Worm (Caenorhabditis elegans) whole organism, early embryonic: ENCODE results near the gene btb-20.

Experiments used
- B0310.2 ChIP-seq: sonication (generic microtip); optimal IDR thresholded peaks from 2 replicates; lab custom pipeline; 2016; ENCODE audit warnings: mild to moderate bottlenecking, missing genetic modification characterization, missing compliant biosample characterization
- F13C5.2 ChIP-seq: sonication (generic microtip); optimal IDR thresholded peaks from 2 replicates; lab custom pipeline; 2017; ENCODE audit warnings: mild to moderate bottlenecking, missing genetic modification characterization, inconsistent platforms, missing compliant biosample characterization
- aly-1 ChIP-seq: sonication (generic microtip); optimal IDR thresholded peaks from 2 replicates; lab custom pipeline; 2016; ENCODE audit warnings: missing genetic modification characterization, missing compliant biosample characterization
- ama-1 ChIP-seq: fragments of 150-350 bp; optimal IDR thresholded peaks from 2 replicates; lab custom pipeline; 2014
- ceh-13 ChIP-seq: fragments of 200-800 bp; sonication (Bioruptor generic); optimal IDR thresholded peaks from 2 replicates; lab custom pipeline; 2018; ENCODE audit warnings: mild to moderate bottlenecking, missing genetic modification characterization, missing compliant biosample characterization
- ceh-36 ChIP-seq: sonication (generic microtip); optimal IDR thresholded peaks from 2 replicates; lab custom pipeline; 2016; ENCODE audit warnings: missing genetic modification characterization, inconsistent platforms, missing compliant biosample characterization
- ets-7 ChIP-seq: sonication (generic microtip); optimal IDR thresholded peaks from 2 replicates; lab custom pipeline; 2016; ENCODE audit warnings: missing genotype, missing genetic modification characterization, missing compliant biosample characterization
- flt-1 ChIP-seq: fragments of 200-800 bp; sonication (Bioruptor generic); IDR thresholded peaks from 2 replicates; pipeline ENCODE4 v1.3.6; 2022; ENCODE audit warnings: missing genetic modification characterization, missing compliant biosample characterization
- hmbx-1 ChIP-seq: sonication (generic microtip); optimal IDR thresholded peaks from 2 replicates; lab custom pipeline; 2016; ENCODE audit warnings: mild to moderate bottlenecking, missing genetic modification characterization, missing compliant biosample characterization
- hmg-4 ChIP-seq: fragments of 200-800 bp; sonication (Bioruptor generic); optimal IDR thresholded peaks from 2 replicates; lab custom pipeline; 2018; ENCODE audit warnings: mild to moderate bottlenecking, missing genetic modification characterization, missing compliant biosample characterization
- hnd-1 ChIP-seq: sonication (generic microtip); optimal IDR thresholded peaks from 2 replicates; lab custom pipeline; 2016; ENCODE audit warnings: missing genetic modification characterization, missing compliant biosample characterization
- pes-1 ChIP-seq: fragments of 200-800 bp; sonication (Bioruptor generic); IDR thresholded peaks from 2 replicates; pipeline ENCODE4 v1.3.6; 2022; ENCODE audit warnings: missing genetic modification reagents, missing genetic modification characterization, missing compliant biosample characterization
- scrt-1 ChIP-seq: fragments of 200-800 bp; sonication (Bioruptor generic); IDR thresholded peaks from 2 replicates; pipeline ENCODE4 v1.3.6; 2022; ENCODE audit warnings: missing genetic modification characterization, missing compliant biosample characterization
- sea-1 ChIP-seq: fragments of 200-800 bp; sonication (Bioruptor generic); conservative IDR thresholded peaks from 2 replicates; pipeline ENCODE4 v1.3.6; 2022; ENCODE audit warnings: missing genetic modification characterization, missing compliant biosample characterization
- tbx-11 ChIP-seq: fragments of 200-800 bp; sonication (Bioruptor generic); IDR thresholded peaks from 2 replicates; pipeline ENCODE4 v1.3.6; 2022; ENCODE audit warnings: missing genetic modification characterization, missing compliant biosample characterization
- tbx-37 ChIP-seq: fragments of 200-800 bp; sonication (Bioruptor generic); conservative IDR thresholded peaks from 2 replicates; pipeline ENCODE4 v1.3.6; 2022; ENCODE audit warnings: missing genetic modification reagents, missing genetic modification characterization, missing compliant biosample characterization
- tra-4 ChIP-seq: sonication (generic microtip); optimal IDR thresholded peaks from 2 replicates; lab custom pipeline; 2017; ENCODE audit warnings: missing genetic modification characterization, missing compliant biosample characterization

Gene btb-20

DNA sequence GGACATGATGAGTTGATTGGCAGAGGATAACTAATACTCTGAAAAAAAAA is 29.1 kb downstream of the btb-20 start, which contains the start of gene cysl-2:
Gene cysl-2 (minus strand): TSS at position 38 of the 50 bp plus-strand sequence.
- TF ChIP-seq pes-1 (GFP tag; lab: Robert Waterston, UW) (no peak), sea-1 (GFP tag; lab: Robert Waterston, UW) (no peak), hmg-4 (no peak), tbx-11 (GFP tag; lab: Robert Waterston, UW) (no peak)

DNA sequence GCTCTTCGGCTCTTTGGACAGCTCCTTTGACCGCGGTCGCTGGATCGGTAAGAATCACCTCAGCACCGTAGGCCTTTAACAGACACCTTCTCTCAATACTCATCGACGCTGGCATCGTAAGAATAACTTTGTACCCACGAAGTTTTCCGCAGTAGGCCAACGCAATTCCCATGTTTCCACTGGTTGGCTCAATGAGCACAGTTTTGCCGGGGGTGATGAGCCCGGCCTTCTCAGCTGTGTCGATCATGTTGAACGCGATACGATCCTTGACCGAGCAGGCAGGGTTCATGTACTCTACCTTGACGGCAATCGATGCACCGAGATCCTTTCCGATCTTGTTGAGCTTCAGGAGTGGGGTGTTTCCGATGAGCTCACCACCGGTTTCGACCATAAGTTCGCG is 29.3 kb downstream of the btb-20 start:
- TF ChIP-seq ceh-13 (GFP tag; lab: Kevin White, UChicago) = no peak
- TF ChIP-seq scrt-1 = no peak
- TF ChIP-seq hmg-4 = no peak
- TF ChIP-seq aly-1 = no peak
- no peak for TF ChIP-seq tra-4
- TF ChIP-seq hmbx-1 (tag; lab: Kevin White, UChicago) = no peak
- no peak for TF ChIP-seq pes-1 (GFP tag; lab: Robert Waterston, UW)
- TF ChIP-seq ets-7 (tag; lab: Kevin White, UChicago) = no peak
- TF ChIP-seq ceh-36 (tag; lab: Kevin White, UChicago) = no peak
- no peak for TF ChIP-seq F13C5.2 (tag; lab: Kevin White, UChicago)
- no peak for TF ChIP-seq sea-1 (GFP tag; lab: Robert Waterston, UW)
- TF ChIP-seq B0310.2 (tag; lab: Kevin White, UChicago) = no peak
- no peak for TF ChIP-seq ama-1
- TF ChIP-seq tbx-37 (GFP tag; lab: Robert Waterston, UW) = no peak
- TF ChIP-seq hnd-1 = no peak
- no peak for TF ChIP-seq flt-1 (GFP tag; lab: Robert Waterston, UW)

DNA sequence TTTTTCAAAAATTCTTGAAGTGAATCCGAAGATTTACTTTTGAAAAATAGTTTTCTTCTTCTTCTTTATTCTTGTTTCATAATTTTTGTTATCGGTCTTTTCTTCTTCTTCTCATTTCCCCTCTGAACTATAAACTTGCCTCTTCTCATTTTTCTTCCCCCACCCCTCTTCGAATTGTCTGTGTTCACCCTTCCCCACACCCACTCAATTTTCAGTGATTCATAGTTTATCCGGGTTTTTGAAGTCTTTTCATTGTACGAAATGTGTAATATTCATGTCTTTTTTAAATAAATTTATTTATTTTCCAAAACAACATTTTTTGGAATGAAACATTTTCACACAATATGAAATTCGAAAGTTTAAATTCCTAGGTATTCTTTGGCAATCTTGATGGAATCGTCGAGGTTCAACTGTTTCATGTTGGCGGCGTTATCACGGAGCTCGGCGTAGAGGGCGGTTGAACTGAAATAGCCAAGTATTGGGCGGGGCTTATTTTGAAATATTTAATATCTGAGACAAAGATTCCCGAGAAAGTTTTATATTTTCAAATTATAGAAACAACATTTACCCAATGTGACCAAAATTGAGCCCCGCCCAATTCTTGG is 30.6 kb downstream of the btb-20 start:
- TF ChIP-seq hmbx-1 (tag; lab: Kevin White, UChicago) (no peak), hnd-1 (no peak), sea-1 (GFP tag; lab: Robert Waterston, UW) (no peak), flt-1 (GFP tag; lab: Robert Waterston, UW) (no peak), ama-1 (no peak), F13C5.2 (tag; lab: Kevin White, UChicago) (no peak)

DNA sequence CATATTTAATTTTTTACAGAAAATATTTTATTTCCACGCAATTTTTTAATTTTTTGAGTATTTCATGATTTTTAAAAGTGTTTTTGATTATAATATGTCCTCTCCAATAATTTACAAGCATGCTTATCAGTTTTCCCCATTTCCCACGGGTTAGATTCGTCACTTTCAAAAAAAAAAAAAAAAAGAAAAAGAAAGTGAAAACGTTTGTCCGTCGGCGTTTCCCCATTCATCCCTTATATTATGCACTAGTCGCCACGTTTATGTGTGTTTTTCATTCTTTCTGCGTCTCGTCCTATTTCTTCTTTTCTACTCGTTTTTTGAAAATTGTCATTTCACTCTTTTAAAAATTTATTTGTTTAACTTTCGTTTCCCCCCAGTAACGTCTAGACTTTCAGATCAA is 33.9 kb downstream of the btb-20 start, which contains the start of gene vnut-1:
Gene vnut-1 (plus strand): TSS at position 396 of the 400 bp plus-strand sequence.
- TF ChIP-seq tbx-37 (GFP tag; lab: Robert Waterston, UW) (no peak), scrt-1 (no peak), aly-1 (no peak), pes-1 (GFP tag; lab: Robert Waterston, UW) (no peak), ceh-36 (tag; lab: Kevin White, UChicago) (no peak), ceh-13 (GFP tag; lab: Kevin White, UChicago) (no peak), hmg-4 (no peak), hnd-1 (no peak), B0310.2 (tag; lab: Kevin White, UChicago) (no peak), F13C5.2 (tag; lab: Kevin White, UChicago) (no peak), tbx-11 (GFP tag; lab: Robert Waterston, UW) (no peak), ama-1 (no peak), hmbx-1 (tag; lab: Kevin White, UChicago) (no peak)

DNA sequence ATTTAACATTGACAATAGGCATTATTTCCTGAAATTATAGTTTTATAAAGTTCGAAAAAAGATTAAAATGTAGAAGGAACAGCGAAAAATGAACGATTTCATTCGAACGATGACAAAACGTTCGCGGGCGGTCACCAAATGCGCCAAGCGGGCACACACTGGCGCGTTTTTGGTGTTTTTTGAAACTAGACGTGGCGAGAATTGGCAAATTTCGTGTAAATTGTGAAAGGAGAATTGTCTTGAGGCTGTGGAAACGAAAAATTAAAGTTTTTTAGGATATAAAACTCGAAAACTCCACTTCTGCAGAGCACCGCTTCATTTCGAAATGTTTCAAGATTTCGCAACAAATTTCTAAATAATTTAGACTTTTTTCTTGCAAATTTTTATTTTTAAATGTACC is 34.7 kb downstream of the btb-20 start, which contains the start of gene usp-14:
Gene usp-14 (minus strand): TSS at position 28 of the 400 bp plus-strand sequence.
- TF ChIP-seq pes-1 (GFP tag; lab: Robert Waterston, UW) = no peak
- no peak for TF ChIP-seq hnd-1
- no peak for TF ChIP-seq tbx-11 (GFP tag; lab: Robert Waterston, UW)
- TF ChIP-seq aly-1 = no peak
- TF ChIP-seq tra-4 = no peak
- TF ChIP-seq F13C5.2 (tag; lab: Kevin White, UChicago) = no peak
- no peak for TF ChIP-seq ceh-13 (GFP tag; lab: Kevin White, UChicago)
- no peak for TF ChIP-seq ets-7 (tag; lab: Kevin White, UChicago)
- TF ChIP-seq hmg-4 = no peak
- TF ChIP-seq hmbx-1 (tag; lab: Kevin White, UChicago) = no peak
- TF ChIP-seq ceh-36 (tag; lab: Kevin White, UChicago) = no peak
- no peak for TF ChIP-seq B0310.2 (tag; lab: Kevin White, UChicago)
- no peak for TF ChIP-seq tbx-37 (GFP tag; lab: Robert Waterston, UW)
- no peak for TF ChIP-seq sea-1 (GFP tag; lab: Robert Waterston, UW)
- no peak for TF ChIP-seq scrt-1
- TF ChIP-seq flt-1 (GFP tag; lab: Robert Waterston, UW) = no peak
- no peak for TF ChIP-seq ama-1

DNA sequence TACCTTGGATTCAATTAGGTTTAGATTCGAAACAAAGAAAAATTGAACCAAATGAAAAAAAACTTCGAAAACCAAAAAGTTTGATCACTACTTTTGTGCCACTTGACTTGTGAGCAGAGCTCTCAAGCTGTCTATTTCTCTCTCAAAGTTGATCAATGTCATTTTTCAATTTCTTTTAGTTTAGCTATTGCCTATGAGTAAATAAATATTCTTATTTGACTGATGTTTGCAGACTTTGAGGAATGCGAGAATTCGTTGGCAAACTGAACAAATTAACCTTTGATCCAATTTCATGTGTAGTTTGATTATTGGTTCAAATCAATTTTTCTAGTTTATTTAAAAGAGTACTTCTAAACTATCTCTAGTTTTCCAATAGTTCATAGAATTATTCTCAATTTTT is 39.5 kb downstream of the btb-20 start:
- TF ChIP-seq B0310.2 (tag; lab: Kevin White, UChicago) = no peak
- no peak for TF ChIP-seq flt-1 (GFP tag; lab: Robert Waterston, UW)
- TF ChIP-seq ceh-36 (tag; lab: Kevin White, UChicago) = no peak
- TF ChIP-seq ets-7 (tag; lab: Kevin White, UChicago) = no peak
- TF ChIP-seq hmbx-1 (tag; lab: Kevin White, UChicago) = no peak
- no peak for TF ChIP-seq sea-1 (GFP tag; lab: Robert Waterston, UW)
- no peak for TF ChIP-seq F13C5.2 (tag; lab: Kevin White, UChicago)
- no peak for TF ChIP-seq scrt-1
- no peak for TF ChIP-seq ama-1
- no peak for TF ChIP-seq hnd-1
- TF ChIP-seq hmg-4 = no peak
- TF ChIP-seq tbx-11 (GFP tag; lab: Robert Waterston, UW) = no peak
- TF ChIP-seq pes-1 (GFP tag; lab: Robert Waterston, UW) = no peak
- no peak for TF ChIP-seq ceh-13 (GFP tag; lab: Kevin White, UChicago)

DNA sequence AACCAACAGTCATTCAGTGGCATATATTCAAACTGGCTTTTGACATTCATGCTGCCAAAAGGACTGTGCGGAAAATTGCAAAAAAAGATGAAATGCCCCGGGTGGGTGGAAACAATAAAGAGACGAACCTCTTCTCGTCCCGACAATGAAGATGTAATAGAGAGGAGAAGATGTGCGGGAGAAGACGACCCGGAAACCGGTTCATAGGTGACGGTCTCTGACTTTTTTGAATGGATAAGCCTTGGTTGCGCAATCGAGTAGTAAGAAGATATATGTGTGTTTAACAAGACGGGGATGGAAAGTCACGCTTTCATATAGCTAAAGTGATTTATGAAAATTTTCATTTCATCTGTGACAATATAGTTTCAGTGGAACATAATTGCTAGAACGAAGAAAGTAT is 42.5 kb downstream of the btb-20 start:
- TF ChIP-seq hnd-1 (no peak), hmg-4 (no peak), ceh-13 (GFP tag; lab: Kevin White, UChicago) (no peak), flt-1 (GFP tag; lab: Robert Waterston, UW) (no peak), hmbx-1 (tag; lab: Kevin White, UChicago) (no peak), pes-1 (GFP tag; lab: Robert Waterston, UW) (no peak), aly-1 (no peak), F13C5.2 (tag; lab: Kevin White, UChicago) (no peak), tbx-37 (GFP tag; lab: Robert Waterston, UW) (no peak), scrt-1 (no peak), ama-1 (no peak), tra-4 (no peak), B0310.2 (tag; lab: Kevin White, UChicago) (no peak), sea-1 (GFP tag; lab: Robert Waterston, UW) (no peak), tbx-11 (GFP tag; lab: Robert Waterston, UW) (no peak), ets-7 (tag; lab: Kevin White, UChicago) (no peak), ceh-36 (tag; lab: Kevin White, UChicago) (no peak)
